Worm (Caenorhabditis elegans) whole organism, early embryonic: ENCODE results near the gene nid-1.

Source experiments
- ama-1 ChIP-seq: fragments of 150-350 bp; optimal IDR thresholded peaks from 2 replicates; lab custom pipeline; 2014
- ceh-13 ChIP-seq: fragments of 200-800 bp; sonication (Bioruptor generic); optimal IDR thresholded peaks from 2 replicates; lab custom pipeline; 2018; ENCODE audit warnings: mild to moderate bottlenecking, missing genetic modification characterization, missing compliant biosample characterization
- ceh-36 ChIP-seq: sonication (generic microtip); optimal IDR thresholded peaks from 2 replicates; lab custom pipeline; 2016; ENCODE audit warnings: missing genetic modification characterization, inconsistent platforms, missing compliant biosample characterization
- ets-7 ChIP-seq: sonication (generic microtip); optimal IDR thresholded peaks from 2 replicates; lab custom pipeline; 2016; ENCODE audit warnings: missing genotype, missing genetic modification characterization, missing compliant biosample characterization
- flt-1 ChIP-seq: fragments of 200-800 bp; sonication (Bioruptor generic); IDR thresholded peaks from 2 replicates; pipeline ENCODE4 v1.3.6; 2022; ENCODE audit warnings: missing genetic modification characterization, missing compliant biosample characterization
- hmbx-1 ChIP-seq: sonication (generic microtip); optimal IDR thresholded peaks from 2 replicates; lab custom pipeline; 2016; ENCODE audit warnings: mild to moderate bottlenecking, missing genetic modification characterization, missing compliant biosample characterization
- pes-1 ChIP-seq: fragments of 200-800 bp; sonication (Bioruptor generic); IDR thresholded peaks from 2 replicates; pipeline ENCODE4 v1.3.6; 2022; ENCODE audit warnings: missing genetic modification reagents, missing genetic modification characterization, missing compliant biosample characterization

ce11 chrV:12904054-12904453, 5.9 kb upstream of the nid-1 start, which contains the start of gene ttr-27:
- TF ChIP-seq pes-1 (GFP tag; lab: Robert Waterston, UW), result no peak
- no peak for TF ChIP-seq hmbx-1 (tag; lab: Kevin White, UChicago)
- TF ChIP-seq ets-7 (tag; lab: Kevin White, UChicago), result no peak
- TF ChIP-seq flt-1, result no peak
- TF ChIP-seq ceh-36 (tag; lab: Kevin White, UChicago), result no peak
- TF ChIP-seq ama-1 (lab: Kevin White, UChicago), result no peak
- no peak for TF ChIP-seq ceh-13 (GFP tag; lab: Kevin White, UChicago)
